Worm (Caenorhabditis elegans) whole organism, L3 larva: ENCODE measurements around the gene sup-9.
"Not testable (repeated sequence)": the region's sequence is repeated elsewhere in the genome, so short reads cannot be mapped to it uniquely, and the experiment has no call there.

ENCODE experiments used
- R02D3.7 ChIP-seq: fragments of 150-350 bp; optimal IDR thresholded peaks from 2 replicates; lab custom pipeline; 2014; ENCODE audit warnings: missing biosample characterization, missing genetic modification characterization
- aly-2 ChIP-seq: fragments of 150-350 bp; optimal IDR thresholded peaks from 2 replicates; lab custom pipeline; 2014; ENCODE audit warnings: missing biosample characterization, missing genetic modification characterization
- ceh-16 ChIP-seq: sonication (generic microtip); optimal IDR thresholded peaks from 2 replicates; lab custom pipeline; 2017; ENCODE audit warnings: missing biosample characterization, missing genetic modification characterization
- ceh-9 ChIP-seq: sonication (generic microtip); optimal IDR thresholded peaks from 2 replicates; lab custom pipeline; 2018; ENCODE audit warnings: missing biosample characterization, missing genetic modification characterization
- egl-27 ChIP-seq: sonication (generic microtip); optimal IDR thresholded peaks from 4 replicates; lab custom pipeline; 2017; ENCODE audit warnings: missing biosample characterization, missing genetic modification reagents, missing genetic modification characterization
- egl-5 ChIP-seq: fragments of 150-350 bp; optimal IDR thresholded peaks from 2 replicates; lab custom pipeline; 2017; ENCODE audit warnings: missing biosample characterization, missing genetic modification reagents, missing genetic modification characterization, inconsistent platforms
- fos-1 ChIP-seq: fragments of 150-350 bp; optimal IDR thresholded peaks from 2 replicates; lab custom pipeline; 2014; ENCODE audit warnings: missing biosample characterization, missing genetic modification characterization
- hmg-11 ChIP-seq: sonication (generic microtip); optimal IDR thresholded peaks from 2 replicates; lab custom pipeline; 2016; ENCODE audit warnings: missing genetic modification characterization, missing compliant biosample characterization
- mdl-1 ChIP-seq: fragments of 150-350 bp; optimal IDR thresholded peaks from 2 replicates; lab custom pipeline; 2014; ENCODE audit warnings: missing biosample characterization, missing genetic modification characterization
- nfya-1 ChIP-seq: sonication (generic microtip); optimal IDR thresholded peaks from 2 replicates; lab custom pipeline; 2017; ENCODE audit warnings: missing genetic modification characterization, mild to moderate bottlenecking, missing compliant biosample characterization, antibody characterized with exemption, moderate library complexity; ENCODE audit not compliant: insufficient read depth
- nhr-11 ChIP-seq: fragments of 150-350 bp; optimal IDR thresholded peaks from 2 replicates; lab custom pipeline; 2014; ENCODE audit warnings: missing biosample characterization, missing genetic modification characterization
- nhr-23 ChIP-seq: fragments of 150-350 bp; optimal IDR thresholded peaks from 2 replicates; lab custom pipeline; 2014; ENCODE audit warnings: missing biosample characterization, missing genetic modification reagents, missing genetic modification characterization
- nhr-237 ChIP-seq: fragments of 150-350 bp; optimal IDR thresholded peaks from 2 replicates; lab custom pipeline; 2014; ENCODE audit warnings: missing biosample characterization, missing genetic modification characterization
- nhr-25 ChIP-seq: sonication (generic microtip); optimal IDR thresholded peaks from 2 replicates; lab custom pipeline; 2017; ENCODE audit warnings: missing biosample characterization, missing genetic modification characterization
- nhr-28 ChIP-seq: fragments of 150-350 bp; optimal IDR thresholded peaks from 2 replicates; lab custom pipeline; 2014; ENCODE audit warnings: missing biosample characterization, missing genetic modification characterization
- nhr-43 ChIP-seq: sonication (generic microtip); optimal IDR thresholded peaks from 2 replicates; lab custom pipeline; 2016; ENCODE audit warnings: mild to moderate bottlenecking, missing genetic modification characterization, missing compliant biosample characterization; ENCODE audit not compliant: poor library complexity, severe bottlenecking
- nhr-67 ChIP-seq: fragments of 150-350 bp; optimal IDR thresholded peaks from 2 replicates; lab custom pipeline; 2014; ENCODE audit warnings: missing biosample characterization, missing genetic modification characterization
- nhr-76 ChIP-seq: fragments of 150-350 bp; sonication (generic microtip); optimal IDR thresholded peaks from 5 replicates; lab custom pipeline; 2014; ENCODE audit warnings: missing biosample characterization, missing genetic modification characterization
- nhr-77 ChIP-seq: fragments of 150-350 bp; optimal IDR thresholded peaks from 2 replicates; lab custom pipeline; 2014; ENCODE audit warnings: missing biosample characterization, missing genetic modification characterization
- pha-4 ChIP-seq: fragments of 150-350 bp; optimal IDR thresholded peaks from 2 replicates; lab custom pipeline; 2014; ENCODE audit warnings: missing biosample characterization, missing genetic modification reagents, missing genetic modification characterization
- pqm-1 ChIP-seq: fragments of 150-350 bp; optimal IDR thresholded peaks from 2 replicates; lab custom pipeline; 2017; ENCODE audit warnings: missing biosample characterization, missing genetic modification characterization, inconsistent platforms
- skn-1 ChIP-seq: fragments of 150-350 bp; optimal IDR thresholded peaks from 2 replicates; lab custom pipeline; 2014; ENCODE audit warnings: missing biosample characterization, missing genetic modification characterization
- snpc-4 ChIP-seq: fragments of 150-350 bp; optimal IDR thresholded peaks from 2 replicates; lab custom pipeline; 2014; ENCODE audit warnings: missing biosample characterization, missing genetic modification characterization
- tbx-2 ChIP-seq: sonication (generic microtip); optimal IDR thresholded peaks from 2 replicates; lab custom pipeline; 2016; ENCODE audit warnings: mild to moderate bottlenecking, missing genetic modification characterization, missing compliant biosample characterization
- unc-39 ChIP-seq: sonication (generic microtip); optimal IDR thresholded peaks from 4 replicates; lab custom pipeline; 2017; ENCODE audit warnings: missing biosample characterization, missing genetic modification characterization
- unc-62 ChIP-seq: fragments of 150-350 bp; sonication (generic microtip); optimal IDR thresholded peaks from 4 replicates; lab custom pipeline; 2014; ENCODE audit warnings: missing biosample characterization, missing genetic modification reagents, missing genetic modification characterization
- zag-1 ChIP-seq: fragments of 150-350 bp; optimal IDR thresholded peaks from 2 replicates; lab custom pipeline; 2014; ENCODE audit warnings: missing biosample characterization, missing genetic modification characterization
- ztf-11 ChIP-seq: fragments of 150-350 bp; optimal IDR thresholded peaks from 2 replicates; lab custom pipeline; 2014; ENCODE audit warnings: missing biosample characterization, missing genetic modification characterization
- ztf-4 ChIP-seq: fragments of 150-350 bp; optimal IDR thresholded peaks from 2 replicates; lab custom pipeline; 2014; ENCODE audit warnings: missing biosample characterization, missing genetic modification characterization

Gene sup-9

ce11 chrII:2656606-2657005 lies 30.2 kb downstream of the sup-9 start, which contains the start of gene sri-47:
Gene sri-47, plus strand, starts transcription at chrII:2656906.
- TF ChIP-seq nhr-11 (tag; lab: Kevin White, UChicago) (no peak), unc-39 (tag; lab: Kevin White, UChicago) (no peak), mdl-1 (tag; lab: Kevin White, UChicago) (no peak), ztf-4 (tag; lab: Kevin White, UChicago) (no peak), nhr-67 (no peak), nhr-76 (tag; lab: Kevin White, UChicago) (no peak), nhr-43 (tag; lab: Kevin White, UChicago) (no peak), nhr-237 (no peak), nhr-25 (no peak), egl-27 (tag; lab: Kevin White, UChicago) (no peak)

- TF ChIP-seq nhr-67 (no peak), ztf-11 (tag; lab: Kevin White, UChicago) (no peak), nhr-23 (tag; lab: Kevin White, UChicago) (no peak)
Measured at ce11 chrII:2649539-2649938, 37.3 kb downstream of the sup-9 start, which contains the start of the genes F22E5.13 and F22E5.6. Gene F22E5.13, minus strand, starts transcription at chrII:2649639. Gene F22E5.6, plus strand, starts transcription at chrII:2649835.

ce11 chrII:2649015-2649414 lies 37.8 kb downstream of the sup-9 start:
- TF ChIP-seq zag-1 (tag; lab: Kevin White, UChicago) (no peak), hmg-11 (peak; percentile 34), ztf-11 (tag; lab: Kevin White, UChicago) (no peak), unc-62 (no peak), snpc-4 (tag; lab: Kevin White, UChicago) (peak; percentile 7), ceh-16 (tag; lab: Kevin White, UChicago) (no peak), nfya-1 (tag; lab: Kevin White, UChicago) (peak; percentile 51), pha-4 (tag; lab: Kevin White, UChicago) (peak; percentile 43), nhr-76 (tag; lab: Kevin White, UChicago) (no peak)
- TF ChIP-seq, all 47 proteins: peak for 4

ce11 chrII:2646756-2647155 lies 40.1 kb downstream of the sup-9 start, which contains the start of gene F22E5.12:
Gene F22E5.12, minus strand, starts transcription at chrII:2646856.
- TF ChIP-seq nhr-43, nhr-76, tbx-2 (tag; lab: Kevin White, UChicago): not testable (repeated sequence)

ce11 chrII:2644498-2644897 lies 42.3 kb downstream of the sup-9 start, which contains the start of gene F22E5.11:
Gene F22E5.11, minus strand, starts transcription at chrII:2644598.
- TF ChIP-seq egl-27 (tag; lab: Kevin White, UChicago) = no peak
- TF ChIP-seq skn-1 (tag; lab: Kevin White, UChicago) = no peak
- no peak for TF ChIP-seq ztf-4 (tag; lab: Kevin White, UChicago)
- TF ChIP-seq nhr-23 (tag; lab: Kevin White, UChicago) = no peak
- no peak for TF ChIP-seq hmg-11
- TF ChIP-seq ceh-9 = no peak
- no peak for TF ChIP-seq mdl-1 (tag; lab: Kevin White, UChicago)
- TF ChIP-seq nhr-11 (tag; lab: Kevin White, UChicago) = no peak
- no peak for TF ChIP-seq nhr-28 (tag; lab: Kevin White, UChicago)
- TF ChIP-seq fos-1 = no peak
- TF ChIP-seq, all 47 proteins: peak for 0

- TF ChIP-seq nhr-67 (no peak), nhr-76 (tag; lab: Kevin White, UChicago) (no peak), nhr-25 (no peak), ztf-4 (tag; lab: Kevin White, UChicago) (no peak), egl-5 (tag; lab: Kevin White, UChicago) (no peak), nfya-1 (tag; lab: Kevin White, UChicago) (no peak), pqm-1 (tag; lab: Kevin White, UChicago) (no peak), fos-1 (no peak), aly-2 (no peak), R02D3.7 (tag; lab: Kevin White, UChicago) (no peak), skn-1 (tag; lab: Kevin White, UChicago) (no peak), unc-62 (no peak), nhr-77 (no peak)
Measured at ce11 chrII:2641777-2642176, 45.0 kb downstream of the sup-9 start, which contains the start of gene F22E5.7. Gene F22E5.7, plus strand, starts transcription at chrII:2642077.
